Fruit fly (Drosophila melanogaster): Measurements from ENCODE around the gene CG8578.

CG8578 gene

dm6 chrX:15857601-15858284 is 13.5 kb downstream of the CG8578 start, which contains the start of the genes CG46440 and Myb (continued):
- TF ChIP-seq Chrac-16 (GFP tag; optimal IDR thresholded peaks at IDR 0.05): no peak
- no peak for TF ChIP-seq az2 (GFP tag; optimal IDR thresholded peaks at IDR 0.05)
- no peak for TF ChIP-seq Poxn (GFP tag; IDR thresholded peaks at IDR 0.05)
- peak; percentile 80 for TF ChIP-seq CG8290 (GFP tag; optimal IDR thresholded peaks at IDR 0.05)
- TF ChIP-seq CG8290 (tag; optimal IDR thresholded peaks at IDR 0.05): peak; percentile 51 to 74
- peak; percentile 83 for TF ChIP-seq BEAF-32 (GFP tag; optimal IDR thresholded peaks at IDR 0.05)
- no peak for TF ChIP-seq CG10654 (GFP tag; optimal IDR thresholded peaks at IDR 0.05)
- no peak for TF ChIP-seq abd-A (tag; optimal IDR thresholded peaks at IDR 0.05)
- TF ChIP-seq H2.0 (GFP tag; IDR thresholded peaks at IDR 0.05): no peak
- no peak for TF ChIP-seq Dbx (GFP tag; IDR thresholded peaks at IDR 0.05)
- no peak for TF ChIP-seq CG15479 (GFP tag; optimal IDR thresholded peaks at IDR 0.05)
- peak; percentile 82 for TF ChIP-seq nerfin-2 (GFP tag; IDR thresholded peaks at IDR 0.05; ENCODE audit: partially characterized antibody)
- no peak for TF ChIP-seq HHEX (GFP tag; optimal IDR thresholded peaks at IDR 0.05)
- TF ChIP-seq Mad (GFP tag; optimal IDR thresholded peaks at IDR 0.05): no peak
- no peak for TF ChIP-seq CG11247 (GFP tag; IDR thresholded peaks at IDR 0.05)
- no peak for TF ChIP-seq Awh (GFP tag; IDR thresholded peaks at IDR 0.05)
- TF ChIP-seq MESR4 (GFP tag; optimal IDR thresholded peaks at IDR 0.05): peak; percentile 82
- peak; percentile 82 for TF ChIP-seq knrl (GFP tag; IDR thresholded peaks at IDR 0.05; ENCODE audit: partially characterized antibody)
- no peak for TF ChIP-seq ERR (GFP tag; optimal IDR thresholded peaks at IDR 0.05)
- no peak for TF ChIP-seq CG14050 (GFP tag; IDR thresholded peaks at IDR 0.05)
- no peak for TF ChIP-seq gsb (GFP tag; IDR thresholded peaks at IDR 0.05)
- peak; percentile 14 for TF ChIP-seq kni (GFP tag; optimal IDR thresholded peaks at IDR 0.05)
- TF ChIP-seq Ets97D (GFP tag; optimal IDR thresholded peaks at IDR 0.05): peak; percentile 16
- no peak for TF ChIP-seq slou (GFP tag; optimal IDR thresholded peaks at IDR 0.05)
- no peak for TF ChIP-seq Dip3 (GFP tag; optimal IDR thresholded peaks at IDR 0.05)
- TF ChIP-seq crp (GFP tag; optimal IDR thresholded peaks at IDR 0.05): no peak
- TF ChIP-seq CG7839 (tag; optimal IDR thresholded peaks at IDR 0.05): no peak
- TF ChIP-seq Hey (tag; optimal IDR thresholded peaks at IDR 0.05): no peak
- no peak for TF ChIP-seq B-H2 (GFP tag; optimal IDR thresholded peaks at IDR 0.05)
- TF ChIP-seq CG18476 (GFP tag; optimal IDR thresholded peaks at IDR 0.05): no peak
- no peak for TF ChIP-seq Mes4 (GFP tag; optimal IDR thresholded peaks at IDR 0.05)
- TF ChIP-seq CG16815 (GFP tag; optimal IDR thresholded peaks at IDR 0.05): no peak
- TF ChIP-seq Xrp1 (GFP tag; IDR thresholded peaks at IDR 0.05): no peak
- no peak for TF ChIP-seq tx (GFP tag; optimal IDR thresholded peaks at IDR 0.05)
- TF ChIP-seq CG6765 (GFP tag; optimal IDR thresholded peaks at IDR 0.05): no peak
- TF ChIP-seq CG4820 (GFP tag; optimal IDR thresholded peaks at IDR 0.05): no peak
- no peak for TF ChIP-seq CG31388 (GFP tag; optimal IDR thresholded peaks at IDR 0.05)
- TF ChIP-seq CG6791 (GFP tag; IDR thresholded peaks at IDR 0.05; ENCODE audit: partially characterized antibody): peak; percentile 90
- no peak for TF ChIP-seq Atf6 (GFP tag; IDR thresholded peaks at IDR 0.05)
- no peak for TF ChIP-seq CG30431 (GFP tag; optimal IDR thresholded peaks at IDR 0.05)
- no peak for TF ChIP-seq CG7556 (GFP tag; optimal IDR thresholded peaks at IDR 0.05)
- no peak for TF ChIP-seq Vsx1 (GFP tag; optimal IDR thresholded peaks at IDR 0.05)
- no peak for TF ChIP-seq fd64A (GFP tag; optimal IDR thresholded peaks at IDR 0.05)
- peak; percentile 78 for TF ChIP-seq tna (GFP tag; IDR thresholded peaks at IDR 0.05; ENCODE audit: partially characterized antibody)
- TF ChIP-seq gcm (GFP tag; optimal IDR thresholded peaks at IDR 0.05): no peak
- TF ChIP-seq NK7.1 (GFP tag; optimal IDR thresholded peaks at IDR 0.05): no peak
- TF ChIP-seq lilli (GFP tag; optimal IDR thresholded peaks at IDR 0.05): no peak
- TF ChIP-seq CG12744 (GFP tag; optimal IDR thresholded peaks at IDR 0.05): no peak
- TF ChIP-seq CG3281 (GFP tag; optimal IDR thresholded peaks at IDR 0.05): no peak
- TF ChIP-seq CG4424 (GFP tag; optimal IDR thresholded peaks at IDR 0.05): no peak
- TF ChIP-seq pfk (GFP tag; optimal IDR thresholded peaks at IDR 0.05): no peak

Measured in whole organism, embryonic.